Fruit fly (Drosophila melanogaster) whole organism, embryonic: ENCODE results near the gene CG34436.

ENCODE experiments used
- Adf1 ChIP-seq: fragments of 200-800 bp; sonication (Bioruptor generic); IDR thresholded peaks from 2 replicates; pipeline ENCODE4 v1.3.6; 2022; ENCODE audit warnings: missing biosample characterization, missing genetic modification characterization
- CG10209 ChIP-seq: fragments of 200-800 bp; sonication (Bioruptor generic); optimal IDR thresholded peaks from 3 replicates; lab custom pipeline; 2017; ENCODE audit warnings: missing biosample characterization, mild to moderate bottlenecking, missing genetic modification characterization, missing genetic modification reagents
- CG10321 ChIP-seq: fragments of 200-800 bp; sonication (Bioruptor generic); IDR thresholded peaks from 2 replicates; pipeline ENCODE4 v1.3.6; 2022; ENCODE audit warnings: missing biosample characterization, missing genetic modification characterization
- CG11247 ChIP-seq: fragments of 200-800 bp; sonication (Bioruptor generic); IDR thresholded peaks from 2 replicates; pipeline ENCODE4 v1.3.6; 2022; ENCODE audit warnings: missing biosample characterization, missing genetic modification characterization
- CG12769 ChIP-seq: fragments of 200-800 bp; sonication (Bioruptor generic); optimal IDR thresholded peaks from 2 replicates; lab custom pipeline; 2019; ENCODE audit warnings: missing biosample characterization, mild to moderate bottlenecking, missing genetic modification characterization, moderate library complexity
- CG13775 ChIP-seq: fragments of 200-800 bp; sonication (Bioruptor generic); optimal IDR thresholded peaks from 3 replicates; lab custom pipeline; 2017; ENCODE audit warnings: missing biosample characterization, mild to moderate bottlenecking, missing genetic modification characterization
- CG15073 ChIP-seq: fragments of 200-800 bp; sonication (Bioruptor generic); optimal IDR thresholded peaks from 2 replicates; lab custom pipeline; 2016; ENCODE audit warnings: missing biosample characterization, missing genetic modification characterization
- CG1602 ChIP-seq: fragments of 200-800 bp; sonication (Bioruptor generic); optimal IDR thresholded peaks from 3 replicates; lab custom pipeline; 2016; ENCODE audit warnings: missing biosample characterization, missing genetic modification characterization
- CG3065 ChIP-seq: fragments of 200-800 bp; sonication (Bioruptor generic); optimal IDR thresholded peaks from 2 replicates; lab custom pipeline; 2016; ENCODE audit warnings: missing biosample characterization, missing genetic modification characterization
- CG3163 ChIP-seq: fragments of 200-800 bp; sonication (Bioruptor generic); optimal IDR thresholded peaks from 3 replicates; lab custom pipeline; 2016; ENCODE audit warnings: missing biosample characterization, missing genetic modification characterization
- CG33557 ChIP-seq: fragments of 200-800 bp; sonication (Bioruptor generic); optimal IDR thresholded peaks from 2 replicates; lab custom pipeline; 2019; ENCODE audit warnings: missing biosample characterization, mild to moderate bottlenecking, missing genetic modification characterization, moderate library complexity
- CG4854 ChIP-seq: fragments of 200-800 bp; sonication (Bioruptor generic); optimal IDR thresholded peaks from 2 replicates; lab custom pipeline; 2016; ENCODE audit warnings: missing biosample characterization, missing genetic modification characterization, inconsistent platforms
- CG6813 ChIP-seq: fragments of 200-800 bp; sonication (Bioruptor generic); optimal IDR thresholded peaks from 2 replicates; lab custom pipeline; 2017; ENCODE audit warnings: missing biosample characterization, missing genetic modification characterization, mild to moderate bottlenecking, moderate library complexity, missing genetic modification reagents
- CG7928 ChIP-seq: fragments of 200-800 bp; sonication (Bioruptor generic); optimal IDR thresholded peaks from 2 replicates; lab custom pipeline; 2017; ENCODE audit warnings: missing biosample characterization, mild to moderate bottlenecking, missing genetic modification characterization
- CkIIα-i1 ChIP-seq: fragments of 200-800 bp; sonication (Bioruptor generic); IDR thresholded peaks from 2 replicates; pipeline ENCODE4 v1.3.6; 2022; ENCODE audit warnings: missing biosample characterization, missing genetic modification characterization
- CoRest ChIP-seq: fragments of 200-800 bp; sonication (Bioruptor generic); optimal IDR thresholded peaks from 3 replicates; lab custom pipeline; 2018; ENCODE audit warnings: missing biosample characterization, mild to moderate bottlenecking, missing genetic modification characterization, moderate library complexity
- Eip74EF ChIP-seq, 2 experiments: fragments of 200-800 bp in 1 of 2; fragments of >200 bp in 1 of 2; sonication (Bioruptor generic) in 1 of 2; optimal IDR thresholded peaks; 2 replicates each; lab custom pipeline; 2017 to 2019; ENCODE audit warnings: missing biosample characterization in 2 of 2, missing genetic modification characterization in 2 of 2, mild to moderate bottlenecking in 1 of 2, moderate library complexity in 1 of 2
- Gsc ChIP-seq: fragments of 200-800 bp; sonication (Bioruptor generic); IDR thresholded peaks from 2 replicates; pipeline ENCODE4 v1.3.6; 2022; ENCODE audit warnings: missing biosample characterization, missing genetic modification characterization
- HHEX ChIP-seq: fragments of 200-800 bp; sonication (Bioruptor generic); optimal IDR thresholded peaks from 3 replicates; lab custom pipeline; 2017; ENCODE audit warnings: missing biosample characterization, mild to moderate bottlenecking, missing genetic modification characterization, missing genetic modification reagents
- Hey ChIP-seq: fragments of 200-800 bp; sonication (Bioruptor generic); optimal IDR thresholded peaks from 3 replicates; lab custom pipeline; 2018; ENCODE audit warnings: missing biosample characterization, mild to moderate bottlenecking, missing genetic modification characterization
- HmgZ ChIP-seq: fragments of 200-800 bp; sonication (Bioruptor generic); optimal IDR thresholded peaks from 2 replicates; lab custom pipeline; 2018; ENCODE audit warnings: missing biosample characterization, mild to moderate bottlenecking, missing genetic modification characterization
- Myb ChIP-seq: fragments of 200-800 bp; sonication (Bioruptor generic); optimal IDR thresholded peaks from 2 replicates; lab custom pipeline; 2016; ENCODE audit warnings: missing biosample characterization, missing genetic modification characterization
- Neu2 ChIP-seq: fragments of 200-800 bp; sonication (Bioruptor generic); optimal IDR thresholded peaks from 3 replicates; lab custom pipeline; 2016; ENCODE audit warnings: missing biosample characterization, missing genetic modification characterization, borderline replicate concordance
- Nf-YA ChIP-seq: fragments of 200-800 bp; sonication (Bioruptor generic); IDR thresholded peaks from 2 replicates; pipeline ENCODE4 v1.3.6; 2022; ENCODE audit warnings: missing biosample characterization, missing genetic modification characterization
- Pdp1 ChIP-seq, 2 experiments: fragments of 200-800 bp; sonication (Bioruptor generic); optimal IDR thresholded peaks; 3 replicates each; lab custom pipeline; 2016; ENCODE audit warnings: missing biosample characterization in 2 of 2, missing genetic modification characterization in 2 of 2, mild to moderate bottlenecking in 1 of 2, moderate library complexity in 1 of 2
- Six4 ChIP-seq: fragments of 200-800 bp; sonication (Bioruptor generic); optimal IDR thresholded peaks from 2 replicates; lab custom pipeline; 2016; ENCODE audit warnings: missing biosample characterization, missing genetic modification characterization
- Sox102F ChIP-seq: fragments of 200-800 bp; sonication (Bioruptor generic); optimal IDR thresholded peaks from 2 replicates; lab custom pipeline; 2018; ENCODE audit warnings: missing biosample characterization, mild to moderate bottlenecking, missing genetic modification characterization, moderate library complexity
- Sry-β ChIP-seq: fragments of 200-800 bp; sonication (Bioruptor generic); optimal IDR thresholded peaks from 2 replicates; lab custom pipeline; 2018; ENCODE audit warnings: missing biosample characterization, mild to moderate bottlenecking, missing genetic modification characterization, moderate library complexity
- Trl ChIP-seq, 3 experiments: fragments of >200 bp in 2 of 3; fragments of 200-800 bp in 1 of 3; sonication (Bioruptor generic) in 1 of 3; optimal IDR thresholded peaks; 2 replicates in 1 of 3; 3 replicates in 2 of 3; lab custom pipeline; 2016 to 2017; ENCODE audit warnings: missing biosample characterization in 1 of 3, missing genetic modification characterization in 1 of 3
- abd-A ChIP-seq: fragments of 200-800 bp; sonication (Bioruptor generic); optimal IDR thresholded peaks from 3 replicates; lab custom pipeline; 2019; ENCODE audit warnings: missing biosample characterization, mild to moderate bottlenecking, missing genetic modification characterization, moderate library complexity
- bbx ChIP-seq: fragments of 200-800 bp; sonication (Bioruptor generic); IDR thresholded peaks from 2 replicates; pipeline ENCODE4 v1.3.6; 2022; ENCODE audit warnings: missing biosample characterization, missing genetic modification characterization; ENCODE audit not compliant: partially characterized antibody
- cg ChIP-seq: fragments of 200-800 bp; sonication (Bioruptor generic); optimal IDR thresholded peaks from 3 replicates; lab custom pipeline; 2019; ENCODE audit warnings: missing biosample characterization, mild to moderate bottlenecking, missing genetic modification characterization, moderate library complexity
- chif ChIP-seq, 2 experiments: fragments of 200-800 bp; sonication (Bioruptor generic); optimal IDR thresholded peaks; 3 replicates each; lab custom pipeline; 2016; ENCODE audit warnings: missing biosample characterization in 2 of 2, missing genetic modification characterization in 2 of 2
- chinmo ChIP-seq: fragments of 200-800 bp; sonication (Bioruptor generic); IDR thresholded peaks from 4 replicates; pipeline ENCODE4 v1.3.6; 2022; ENCODE audit warnings: missing biosample characterization, missing genetic modification characterization; ENCODE audit not compliant: partially characterized antibody
- ewg ChIP-seq: fragments of 200-800 bp; sonication (Bioruptor generic); optimal IDR thresholded peaks from 3 replicates; lab custom pipeline; 2017; ENCODE audit warnings: mild to moderate bottlenecking, missing biosample characterization, missing genetic modification reagents, missing genetic modification characterization
- grn ChIP-seq: fragments of 200-800 bp; sonication (Bioruptor generic); optimal IDR thresholded peaks from 3 replicates; lab custom pipeline; 2017; ENCODE audit warnings: missing biosample characterization, missing genetic modification characterization
- h ChIP-seq: fragments of >200 bp; optimal IDR thresholded peaks from 2 replicates; lab custom pipeline; 2017
- ham ChIP-seq: fragments of 200-800 bp; sonication (Bioruptor generic); IDR thresholded peaks from 2 replicates; pipeline ENCODE4 v1.3.6; 2022; ENCODE audit warnings: missing biosample characterization, missing genetic modification characterization
- ken ChIP-seq: fragments of 200-800 bp; sonication (Bioruptor generic); IDR thresholded peaks from 3 replicates; pipeline ENCODE4 v1.3.6; 2022; ENCODE audit warnings: missing biosample characterization, missing genetic modification characterization
- onecut ChIP-seq: fragments of 200-800 bp; sonication (Bioruptor generic); IDR thresholded peaks from 2 replicates; pipeline ENCODE4 v1.3.6; 2022; ENCODE audit warnings: missing biosample characterization, missing genetic modification characterization
- prd ChIP-seq, 3 experiments: fragments of >200 bp in 2 of 3; fragments of 200-800 bp in 1 of 3; sonication (Bioruptor generic) in 1 of 3; optimal IDR thresholded peaks in 2 of 3; IDR thresholded peaks in 1 of 3; 2 replicates in 2 of 3; 3 replicates in 1 of 3; pipeline versions ENCODE4 v1.3.6 to Lab custom; 2017 to 2022; ENCODE audit warnings: missing biosample characterization in 1 of 3, missing genetic modification characterization in 1 of 3
- pzg ChIP-seq: fragments of 200-800 bp; sonication (Bioruptor generic); optimal IDR thresholded peaks from 3 replicates; lab custom pipeline; 2018; ENCODE audit warnings: missing biosample characterization, mild to moderate bottlenecking, missing genetic modification characterization, moderate library complexity
- run ChIP-seq: fragments of 200-800 bp; sonication (Bioruptor generic); optimal IDR thresholded peaks from 3 replicates; lab custom pipeline; 2018; ENCODE audit warnings: missing biosample characterization, mild to moderate bottlenecking, missing genetic modification characterization
- slp2 ChIP-seq: fragments of 200-800 bp; sonication (Bioruptor generic); optimal IDR thresholded peaks from 2 replicates; lab custom pipeline; 2016; ENCODE audit warnings: missing biosample characterization, missing genetic modification characterization
- sob ChIP-seq: fragments of 200-800 bp; sonication (Bioruptor generic); IDR thresholded peaks from 2 replicates; pipeline ENCODE4 v1.3.6; 2022; ENCODE audit warnings: missing biosample characterization, missing genetic modification characterization
- sug ChIP-seq: fragments of 200-800 bp; optimal IDR thresholded peaks from 2 replicates; lab custom pipeline; 2019; ENCODE audit warnings: missing biosample characterization, mild to moderate bottlenecking, missing genetic modification characterization, moderate library complexity
- tio ChIP-seq: fragments of 200-800 bp; sonication (Bioruptor generic); optimal IDR thresholded peaks from 2 replicates; lab custom pipeline; 2017; ENCODE audit warnings: missing biosample characterization, missing genetic modification characterization, inconsistent platforms

The CG34436 gene

DNA sequence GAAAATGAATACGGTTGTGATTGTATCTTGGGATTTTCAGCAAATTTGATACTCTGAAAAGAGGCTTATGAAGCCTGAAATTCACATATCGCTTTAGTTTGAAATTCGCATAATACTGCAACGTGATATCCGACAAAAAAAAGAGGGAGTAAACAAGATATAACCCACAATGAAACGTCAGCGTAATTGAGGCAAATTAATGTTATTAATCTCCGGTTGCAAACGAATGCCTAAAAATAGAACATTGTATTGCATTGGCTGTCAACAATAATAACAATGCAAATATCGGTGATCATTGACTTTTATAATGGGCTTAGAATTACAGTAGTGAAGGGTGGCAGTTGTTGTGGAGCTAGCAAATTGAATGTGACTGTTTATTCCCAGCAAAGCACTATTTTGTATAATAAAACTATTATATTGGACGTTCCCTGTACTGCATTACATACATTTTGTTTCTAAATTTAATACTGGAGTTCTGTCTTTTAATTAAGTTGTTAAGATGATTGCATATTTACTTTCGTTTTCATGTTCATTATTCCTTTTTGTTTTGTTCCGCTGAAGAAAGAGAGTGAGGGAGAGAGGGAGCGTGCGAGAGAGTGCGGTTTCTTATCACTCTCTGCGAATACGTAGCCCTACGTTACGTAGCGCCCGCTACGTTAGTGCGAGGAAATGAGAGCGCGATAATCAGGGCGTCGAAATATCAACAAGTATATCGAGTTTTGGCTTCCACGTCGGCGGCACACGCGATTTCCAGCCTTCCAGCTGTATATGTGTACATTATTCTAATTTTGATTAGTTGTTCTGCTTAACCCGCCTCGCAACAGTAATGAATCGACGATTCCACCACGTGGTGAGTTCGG is 48.1 kb downstream of the CG34436 start (continued):
- no peak for TF ChIP-seq CG13775 (GFP tag; lab: Kevin White, UChicago)
- TF ChIP-seq slp2 (GFP tag; lab: Kevin White, UChicago): no peak
- TF ChIP-seq cg (GFP tag; lab: Kevin White, UChicago): peak; percentile 39
- peak; percentile 88 to 94 for TF ChIP-seq Trl (optimal IDR thresholded peaks at IDR 0.05; lab: Kevin White, UChicago)
- TF ChIP-seq Trl (GFP tag; optimal IDR thresholded peaks at IDR 0.05; lab: Kevin White, UChicago): no peak
- TF ChIP-seq onecut (GFP tag; lab: Robert Waterston, UW): no peak; the same call in 1 of the 2 replicates
- TF ChIP-seq Six4 (GFP tag; lab: Kevin White, UChicago): no peak
- no peak for TF ChIP-seq CG10321 (GFP tag; lab: Robert Waterston, UW)
- TF ChIP-seq pzg (GFP tag; lab: Kevin White, UChicago): peak; percentile 21
- TF ChIP-seq CoRest: no peak
- peak; percentile 74 for TF ChIP-seq abd-A
- TF ChIP-seq CG1602 (GFP tag; lab: Kevin White, UChicago): no peak
- no peak for TF ChIP-seq CG15073 (GFP tag; lab: Kevin White, UChicago)
- no peak for TF ChIP-seq CG6813
- no peak for TF ChIP-seq CG3163
- no peak for TF ChIP-seq Sox102F (GFP tag; lab: Kevin White, UChicago)
- TF ChIP-seq CG7928 (GFP tag; lab: Kevin White, UChicago): peak; percentile 84
- peak; percentile 66 for TF ChIP-seq CG12769 (tag; lab: Kevin White, UChicago)
- no peak for TF ChIP-seq Myb (GFP tag; lab: Kevin White, UChicago)
- TF ChIP-seq prd (optimal IDR thresholded peaks at IDR 0.05; lab: Kevin White, UChicago): no peak
- no peak for TF ChIP-seq prd (GFP tag; IDR thresholded peaks at IDR 0.05; lab: Robert Waterston, UW)
- TF ChIP-seq CG33557: no peak
- peak in 1 of 2 experiments; percentile 42 for TF ChIP-seq Eip74EF (GFP tag; optimal IDR thresholded peaks at IDR 0.05; lab: Kevin White, UChicago)
- no peak for TF ChIP-seq run
- no peak for TF ChIP-seq ken (GFP tag; lab: Robert Waterston, UW)
- no peak for TF ChIP-seq CkIIα-i1
- TF ChIP-seq Neu2: no peak
- 0 out of 2 replicates have a peak, but pooled peaks have one; percentile 27 for TF ChIP-seq sob
- no peak for TF ChIP-seq Adf1 (GFP tag; lab: Robert Waterston, UW)
- TF ChIP-seq CG3065 (GFP tag; lab: Kevin White, UChicago): no peak
- no peak for TF ChIP-seq chif (GFP tag; optimal IDR thresholded peaks at IDR 0.05; lab: Kevin White, UChicago)
- no peak for TF ChIP-seq ham
- no peak for TF ChIP-seq tio (GFP tag; lab: Kevin White, UChicago)
- peak; percentile 21 for TF ChIP-seq sug (tag; lab: Kevin White, UChicago)
- TF ChIP-seq Nf-YA (GFP tag; lab: Robert Waterston, UW): no peak
- no peak for TF ChIP-seq Hey (tag; lab: Kevin White, UChicago)
- TF ChIP-seq grn (GFP tag; lab: Kevin White, UChicago): peak; percentile 17
- TF ChIP-seq bbx (GFP tag; lab: Robert Waterston, UW): 0 out of 2 replicates have a peak, but pooled peaks have one; percentile 38
- TF ChIP-seq h (lab: Kevin White, UChicago): no peak
- TF ChIP-seq chinmo (GFP tag; lab: Robert Waterston, UW): peak; percentile 87; the same call in 3 of the 4 replicates
- no peak for TF ChIP-seq Sry-β
- no peak for TF ChIP-seq CG10209 (GFP tag; lab: Kevin White, UChicago)
- peak; percentile 21 for TF ChIP-seq HmgZ (tag; lab: Kevin White, UChicago)
- no peak for TF ChIP-seq CG11247 (GFP tag; lab: Robert Waterston, UW)
- peak in 1 of 2 experiments; percentile 50 for TF ChIP-seq Pdp1 (GFP tag; optimal IDR thresholded peaks at IDR 0.05; lab: Kevin White, UChicago)
- no peak for TF ChIP-seq CG4854 (GFP tag; lab: Kevin White, UChicago)
- TF ChIP-seq Gsc: no peak
- TF ChIP-seq ewg (GFP tag; lab: Kevin White, UChicago): no peak
- TF ChIP-seq HHEX (GFP tag; lab: Kevin White, UChicago): no peak
